Worm (Caenorhabditis elegans) whole organism, mixed stage, embryonic: ENCODE measurements around the gene F38A6.4.

Experiments
- ces-1 ChIP-seq: fragments of 150-350 bp; optimal IDR thresholded peaks from 2 replicates; lab custom pipeline; 2014; ENCODE audit warnings: missing biosample characterization, missing genetic modification reagents, missing genetic modification characterization
- elt-1 ChIP-seq: sonication (generic microtip); optimal IDR thresholded peaks from 2 replicates; lab custom pipeline; 2017; ENCODE audit warnings: missing genetic modification characterization, mild to moderate bottlenecking, missing compliant biosample characterization, antibody characterized with exemption, moderate library complexity, borderline replicate concordance; ENCODE audit not compliant: insufficient read depth
- elt-3 ChIP-seq: fragments of 150-350 bp; optimal IDR thresholded peaks from 2 replicates; lab custom pipeline; 2014; ENCODE audit warnings: missing biosample characterization, missing genetic modification characterization
- nhr-76 ChIP-seq: sonication (generic microtip); optimal IDR thresholded peaks from 2 replicates; lab custom pipeline; 2017; ENCODE audit warnings: missing biosample characterization, missing genetic modification characterization
- sptf-1 ChIP-seq: sonication (generic microtip); optimal IDR thresholded peaks from 2 replicates; lab custom pipeline; 2017; ENCODE audit warnings: mild to moderate bottlenecking, missing genetic modification characterization, moderate library complexity, missing compliant biosample characterization
- tbx-8 ChIP-seq: fragments of 200-800 bp; sonication (Bioruptor generic); optimal IDR thresholded peaks from 2 replicates; lab custom pipeline; 2018; ENCODE audit warnings: mild to moderate bottlenecking, missing genetic modification characterization, moderate library complexity, missing compliant biosample characterization
- unc-39 ChIP-seq: fragments of 150-350 bp; optimal IDR thresholded peaks from 2 replicates; lab custom pipeline; 2014; ENCODE audit warnings: missing biosample characterization, missing genetic modification characterization
- unc-62 ChIP-seq: fragments of 150-350 bp; optimal IDR thresholded peaks from 2 replicates; lab custom pipeline; 2014; ENCODE audit warnings: missing biosample characterization, missing genetic modification reagents, missing genetic modification characterization

- TF ChIP-seq unc-62 (GFP tag; lab: Kevin White, UChicago): no peak
- TF ChIP-seq tbx-8 (GFP tag; lab: Kevin White, UChicago): no peak
- no peak for TF ChIP-seq elt-1 (tag; lab: Kevin White, UChicago)
- TF ChIP-seq sptf-1 (tag; lab: Kevin White, UChicago): no peak
- TF ChIP-seq unc-39: no peak
- TF ChIP-seq elt-3 (tag; lab: Kevin White, UChicago): no peak
- TF ChIP-seq nhr-76 (tag; lab: Kevin White, UChicago): no peak
- TF ChIP-seq ces-1 (GFP tag; lab: Kevin White, UChicago): no peak
These were observed 47.7 kb downstream of the F38A6.4 start for ce11 chrV:20727458-20727857.
